Fruit fly (Drosophila melanogaster) whole organism, embryonic: Measurements from ENCODE around the gene fw.

ENCODE experiments used
- Abd-B ChIP-seq: fragments of 200-800 bp; sonication (Bioruptor generic); optimal IDR thresholded peaks from 2 replicates; lab custom pipeline; 2018; ENCODE audit warnings: missing biosample characterization, mild to moderate bottlenecking, missing genetic modification characterization, moderate library complexity
- Atf3 ChIP-seq: fragments of 200-800 bp; sonication (Bioruptor generic); optimal IDR thresholded peaks from 3 replicates; lab custom pipeline; 2016; ENCODE audit warnings: missing biosample characterization, missing genetic modification characterization
- B-H1 ChIP-seq: fragments of 200-800 bp; sonication (Bioruptor generic); IDR thresholded peaks from 3 replicates; pipeline ENCODE4 v1.3.6; 2022; ENCODE audit warnings: missing biosample characterization, missing genetic modification characterization
- Bdp1 ChIP-seq: fragments of 200-800 bp; sonication (Bioruptor generic); optimal IDR thresholded peaks from 3 replicates; lab custom pipeline; 2016; ENCODE audit warnings: missing biosample characterization, missing genetic modification characterization
- CG10979 ChIP-seq: fragments of 200-800 bp; sonication (Bioruptor generic); optimal IDR thresholded peaks from 2 replicates; lab custom pipeline; 2018; ENCODE audit warnings: missing biosample characterization, mild to moderate bottlenecking, missing genetic modification characterization, moderate library complexity
- CG11085 ChIP-seq: fragments of 200-800 bp; sonication (Bioruptor generic); IDR thresholded peaks from 2 replicates; pipeline ENCODE4 v1.3.6; 2022; ENCODE audit warnings: missing biosample characterization, missing genetic modification characterization
- CG12391 ChIP-seq: fragments of 200-800 bp; sonication (Bioruptor generic); optimal IDR thresholded peaks from 3 replicates; lab custom pipeline; 2018; ENCODE audit warnings: missing biosample characterization, mild to moderate bottlenecking, missing genetic modification characterization, moderate library complexity
- CG12659 ChIP-seq: fragments of 200-800 bp; sonication (Bioruptor generic); optimal IDR thresholded peaks from 3 replicates; lab custom pipeline; 2017; ENCODE audit warnings: mild to moderate bottlenecking, missing biosample characterization, missing genetic modification reagents, missing genetic modification characterization
- CG13287 ChIP-seq: fragments of 200-800 bp; sonication (Bioruptor generic); IDR thresholded peaks from 2 replicates; pipeline ENCODE4 v1.3.6; 2022; ENCODE audit warnings: missing biosample characterization, missing genetic modification characterization; ENCODE audit not compliant: partially characterized antibody
- CG13424 ChIP-seq: fragments of 200-800 bp; sonication (Bioruptor generic); optimal IDR thresholded peaks from 2 replicates; lab custom pipeline; 2019; ENCODE audit warnings: missing biosample characterization, mild to moderate bottlenecking, missing genetic modification characterization, moderate library complexity
- CG14441 ChIP-seq: fragments of 200-800 bp; sonication (Bioruptor generic); IDR thresholded peaks from 2 replicates; pipeline ENCODE4 v1.3.6; 2022; ENCODE audit warnings: missing biosample characterization, missing genetic modification characterization
- CG14710 ChIP-seq: fragments of 200-800 bp; sonication (Bioruptor generic); optimal IDR thresholded peaks from 3 replicates; lab custom pipeline; 2019; ENCODE audit warnings: missing biosample characterization, mild to moderate bottlenecking, missing genetic modification characterization, moderate library complexity
- CG1603 ChIP-seq: fragments of 200-800 bp; sonication (Bioruptor generic); optimal IDR thresholded peaks from 2 replicates; lab custom pipeline; 2019; ENCODE audit warnings: missing biosample characterization, mild to moderate bottlenecking, missing genetic modification characterization, moderate library complexity
- CG17829 ChIP-seq: fragments of 200-800 bp; optimal IDR thresholded peaks from 2 replicates; lab custom pipeline; 2019; ENCODE audit warnings: missing biosample characterization, mild to moderate bottlenecking, missing genetic modification characterization, moderate library complexity
- CG30403 ChIP-seq: fragments of 200-800 bp; sonication (Bioruptor generic); optimal IDR thresholded peaks from 3 replicates; lab custom pipeline; 2016; ENCODE audit warnings: missing biosample characterization, missing genetic modification characterization
- CG32532 ChIP-seq: fragments of 200-800 bp; sonication (Bioruptor generic); IDR thresholded peaks from 2 replicates; pipeline ENCODE4 v1.3.6; 2022; ENCODE audit warnings: missing biosample characterization, missing genetic modification characterization
- CG32767 ChIP-seq: fragments of 200-800 bp; sonication (Bioruptor generic); IDR thresholded peaks from 2 replicates; pipeline ENCODE4 v1.3.6; 2022; ENCODE audit warnings: missing biosample characterization, missing genetic modification characterization
- CG3407 ChIP-seq: fragments of 200-800 bp; sonication (Bioruptor generic); optimal IDR thresholded peaks from 2 replicates; lab custom pipeline; 2018; ENCODE audit warnings: missing biosample characterization, mild to moderate bottlenecking, missing genetic modification characterization
- CG4282 ChIP-seq: fragments of 200-800 bp; sonication (Bioruptor generic); optimal IDR thresholded peaks from 2 replicates; lab custom pipeline; 2016; ENCODE audit warnings: missing biosample characterization, missing genetic modification characterization
- CG7556 ChIP-seq: fragments of 200-800 bp; sonication (Bioruptor generic); optimal IDR thresholded peaks from 2 replicates; lab custom pipeline; 2017; ENCODE audit warnings: missing biosample characterization, mild to moderate bottlenecking, missing genetic modification characterization
- CG8281 ChIP-seq: fragments of 200-800 bp; sonication (Bioruptor generic); optimal IDR thresholded peaks from 2 replicates; lab custom pipeline; 2018; ENCODE audit warnings: missing biosample characterization, mild to moderate bottlenecking, missing genetic modification characterization, moderate library complexity
- CG8924 ChIP-seq: fragments of 200-800 bp; optimal IDR thresholded peaks from 3 replicates; lab custom pipeline; 2019; ENCODE audit warnings: missing biosample characterization, mild to moderate bottlenecking, missing genetic modification characterization, moderate library complexity
- CG9932 ChIP-seq: fragments of 200-800 bp; sonication (Bioruptor generic); IDR thresholded peaks from 2 replicates; pipeline ENCODE4 v1.3.6; 2022; ENCODE audit warnings: missing biosample characterization, missing genetic modification characterization
- Doc3 ChIP-seq: fragments of 200-800 bp; sonication (Bioruptor generic); IDR thresholded peaks from 3 replicates; pipeline ENCODE4 v1.3.6; 2022; ENCODE audit warnings: missing biosample characterization, missing genetic modification characterization; ENCODE audit not compliant: partially characterized antibody
- Ets65A ChIP-seq: fragments of 200-800 bp; sonication (Bioruptor generic); peaks from one replicate; lab custom pipeline; 2016; ENCODE audit warnings: missing biosample characterization, missing genetic modification characterization
- HLH4C ChIP-seq: fragments of 200-800 bp; sonication (Bioruptor generic); IDR thresholded peaks from 3 replicates; pipeline ENCODE4 v1.3.6; 2022; ENCODE audit warnings: missing biosample characterization, missing genetic modification characterization; ENCODE audit not compliant: partially characterized antibody
- Stat92E ChIP-seq, 3 experiments: fragments of >200 bp in 2 of 3; fragments of 200-800 bp in 1 of 3; sonication (Bioruptor generic) in 1 of 3; optimal IDR thresholded peaks; 2 replicates each; lab custom pipeline; 2017 to 2019; ENCODE audit warnings: missing biosample characterization in 3 of 3, missing genetic modification characterization in 3 of 3, mild to moderate bottlenecking in 1 of 3, moderate library complexity in 1 of 3
- ab ChIP-seq: fragments of 200-800 bp; sonication (Bioruptor generic); optimal IDR thresholded peaks from 2 replicates; lab custom pipeline; 2016; ENCODE audit warnings: missing biosample characterization, missing genetic modification characterization
- al ChIP-seq: fragments of 200-800 bp; sonication (Bioruptor generic); IDR thresholded peaks from 2 replicates; pipeline ENCODE4 v1.3.6; 2022; ENCODE audit warnings: missing biosample characterization, missing genetic modification characterization
- ase ChIP-seq: fragments of 200-800 bp; sonication (Bioruptor generic); IDR thresholded peaks from 3 replicates; pipeline ENCODE4 v1.3.6; 2022; ENCODE audit warnings: missing biosample characterization, missing genetic modification characterization
- ci ChIP-seq: fragments of 200-800 bp; sonication (Bioruptor generic); IDR thresholded peaks from 3 replicates; pipeline ENCODE4 v1.3.6; 2022; ENCODE audit warnings: missing biosample characterization, missing genetic modification characterization
- corto ChIP-seq: fragments of 200-800 bp; sonication (Bioruptor generic); optimal IDR thresholded peaks from 2 replicates; lab custom pipeline; 2016; ENCODE audit warnings: missing biosample characterization, mild to moderate bottlenecking, missing genetic modification characterization, moderate library complexity
- crc ChIP-seq: fragments of 200-800 bp; sonication (Bioruptor generic); optimal IDR thresholded peaks from 2 replicates; lab custom pipeline; 2016; ENCODE audit warnings: missing biosample characterization, missing genetic modification characterization
- emc ChIP-seq: fragments of 200-800 bp; sonication (Bioruptor generic); optimal IDR thresholded peaks from 2 replicates; lab custom pipeline; 2016; ENCODE audit warnings: missing biosample characterization, missing genetic modification characterization
- esg ChIP-seq: fragments of 200-800 bp; sonication (Bioruptor generic); conservative IDR thresholded peaks from 2 replicates; pipeline ENCODE4 v1.3.6; 2022; ENCODE audit warnings: missing biosample characterization, missing genetic modification characterization
- fd3F ChIP-seq: fragments of 200-800 bp; sonication (Bioruptor generic); optimal IDR thresholded peaks from 2 replicates; lab custom pipeline; 2018; ENCODE audit warnings: missing biosample characterization, mild to moderate bottlenecking, missing genetic modification characterization, moderate library complexity
- ftz-f1 ChIP-seq: fragments of 200-800 bp; sonication (Bioruptor generic); optimal IDR thresholded peaks from 2 replicates; lab custom pipeline; 2016; ENCODE audit warnings: missing biosample characterization, missing genetic modification characterization
- gsb-n ChIP-seq: fragments of 200-800 bp; sonication (Bioruptor generic); optimal IDR thresholded peaks from 3 replicates; lab custom pipeline; 2018; ENCODE audit warnings: missing biosample characterization, mild to moderate bottlenecking, missing genetic modification characterization
- hbn ChIP-seq: fragments of 200-800 bp; sonication (Bioruptor generic); IDR thresholded peaks from 2 replicates; pipeline ENCODE4 v1.3.6; 2022; ENCODE audit warnings: missing biosample characterization, missing genetic modification characterization; ENCODE audit not compliant: partially characterized antibody
- inv ChIP-seq: fragments of 200-800 bp; sonication (Bioruptor generic); IDR thresholded peaks from 2 replicates; pipeline ENCODE4 v1.3.6; 2022; ENCODE audit warnings: missing biosample characterization, missing genetic modification characterization; ENCODE audit not compliant: partially characterized antibody
- knrl ChIP-seq: fragments of 200-800 bp; sonication (Bioruptor generic); IDR thresholded peaks from 3 replicates; pipeline ENCODE4 v1.3.6; 2022; ENCODE audit warnings: missing biosample characterization, missing genetic modification characterization; ENCODE audit not compliant: partially characterized antibody
- p53 ChIP-seq: fragments of 200-800 bp; sonication (Bioruptor generic); optimal IDR thresholded peaks from 2 replicates; lab custom pipeline; 2016; ENCODE audit warnings: missing biosample characterization, missing genetic modification characterization
- sob ChIP-seq: fragments of 200-800 bp; sonication (Bioruptor generic); IDR thresholded peaks from 2 replicates; pipeline ENCODE4 v1.3.6; 2022; ENCODE audit warnings: missing biosample characterization, missing genetic modification characterization
- stwl ChIP-seq: fragments of 200-800 bp; sonication (Bioruptor generic); optimal IDR thresholded peaks from 3 replicates; lab custom pipeline; 2018; ENCODE audit warnings: missing biosample characterization, mild to moderate bottlenecking, missing genetic modification characterization, moderate library complexity
- tna ChIP-seq: fragments of 200-800 bp; sonication (Bioruptor generic); IDR thresholded peaks from 2 replicates; pipeline ENCODE4 v1.3.6; 2022; ENCODE audit warnings: missing biosample characterization, missing genetic modification characterization; ENCODE audit not compliant: partially characterized antibody
- trh ChIP-seq: fragments of 200-800 bp; sonication (Bioruptor generic); optimal IDR thresholded peaks from 2 replicates; lab custom pipeline; 2016; ENCODE audit warnings: missing biosample characterization, missing genetic modification characterization
- tup ChIP-seq: fragments of 200-800 bp; sonication (Bioruptor generic); optimal IDR thresholded peaks from 2 replicates; lab custom pipeline; 2016; ENCODE audit warnings: missing biosample characterization, mild to moderate bottlenecking, missing genetic modification characterization, moderate library complexity
- vnd ChIP-seq: fragments of 200-800 bp; sonication (Bioruptor generic); IDR thresholded peaks from 3 replicates; pipeline ENCODE4 v1.3.6; 2022; ENCODE audit warnings: missing biosample characterization, missing genetic modification characterization; ENCODE audit not compliant: partially characterized antibody
- zen2 ChIP-seq: fragments of 200-800 bp; sonication (Bioruptor generic); IDR thresholded peaks from 3 replicates; pipeline ENCODE4 v1.3.6; 2022; ENCODE audit warnings: missing biosample characterization, missing genetic modification characterization; ENCODE audit not compliant: partially characterized antibody
- zf30C ChIP-seq: fragments of 200-800 bp; sonication (Bioruptor generic); optimal IDR thresholded peaks from 3 replicates; lab custom pipeline; 2018; ENCODE audit warnings: missing biosample characterization, mild to moderate bottlenecking, missing genetic modification characterization

The fw gene

dm6 chrX:12017815-12018439 is 14.2 kb upstream of the fw start, which contains the start of gene Chrac-16 (continued):
- TF ChIP-seq CG8924 (tag; lab: Kevin White, UChicago) (no peak), Ets65A (GFP tag; lab: Kevin White, UChicago) (peak; percentile 9), inv (GFP tag; lab: Robert Waterston, UW) (peak; percentile 77), fd3F (no peak), sob (GFP tag; lab: Robert Waterston, UW) (no peak), CG13424 (tag; lab: Kevin White, UChicago) (no peak), CG14710 (tag; lab: Kevin White, UChicago) (no peak), knrl (GFP tag; lab: Robert Waterston, UW) (peak; percentile 80), gsb-n (tag; lab: Kevin White, UChicago) (no peak), Bdp1 (GFP tag; lab: Kevin White, UChicago) (no peak), CG30403 (GFP tag; lab: Kevin White, UChicago) (no peak), Stat92E (GFP tag; optimal IDR thresholded peaks at IDR 0.05; lab: Kevin White, UChicago) (no peak), CG10979 (tag; lab: Kevin White, UChicago) (no peak), stwl (tag; lab: Kevin White, UChicago) (peak; percentile 38), zf30C (no peak), CG1603 (tag; lab: Kevin White, UChicago) (no peak), CG8281 (tag; lab: Kevin White, UChicago) (no peak), al (GFP tag; lab: Robert Waterston, UW) (no peak), Abd-B (GFP tag; lab: Kevin White, UChicago) (no peak), Atf3 (GFP tag; lab: Kevin White, UChicago) (no peak), trh (GFP tag; lab: Kevin White, UChicago) (no peak), CG7556 (GFP tag; lab: Kevin White, UChicago) (no peak), CG32767 (no peak), B-H1 (GFP tag; lab: Robert Waterston, UW) (no peak), CG13287 (GFP tag; lab: Robert Waterston, UW) (peak; percentile 71), CG17829 (no peak), CG12391 (tag; lab: Kevin White, UChicago) (no peak), CG9932 (GFP tag; lab: Robert Waterston, UW) (peak; percentile 19; the same call in 1 of the 2 replicates), zen2 (GFP tag; lab: Robert Waterston, UW) (peak; percentile 73), corto (GFP tag; lab: Kevin White, UChicago) (no peak), hbn (peak; percentile 62), CG32532 (no peak), p53 (GFP tag; lab: Kevin White, UChicago) (no peak), tna (GFP tag; lab: Robert Waterston, UW) (peak; percentile 70), ab (GFP tag; lab: Kevin White, UChicago) (no peak), CG4282 (GFP tag; lab: Kevin White, UChicago) (no peak), ftz-f1 (GFP tag; lab: Kevin White, UChicago) (no peak), emc (no peak), Doc3 (GFP tag; lab: Robert Waterston, UW) (peak; percentile 67), CG14441 (no peak), crc (GFP tag; lab: Kevin White, UChicago) (no peak), tup (no peak), CG12659 (no peak), CG3407 (GFP tag; lab: Kevin White, UChicago) (no peak), HLH4C (GFP tag; lab: Robert Waterston, UW) (peak; percentile 70), CG11085 (GFP tag; lab: Robert Waterston, UW) (no peak), vnd (GFP tag; lab: Robert Waterston, UW) (peak; percentile 80), ci (GFP tag; lab: Robert Waterston, UW) (no peak), ase (GFP tag; lab: Robert Waterston, UW) (no peak), esg (GFP tag; lab: Robert Waterston, UW) (no peak)
